Fruit fly (Drosophila melanogaster) whole organism, embryonic: ENCODE results near the gene SMC1.

Experiments
- CG10267 ChIP-seq: fragments of 200-800 bp; sonication (Bioruptor generic); optimal IDR thresholded peaks from 2 replicates; lab custom pipeline; 2018; ENCODE audit warnings: missing biosample characterization, mild to moderate bottlenecking, missing genetic modification characterization, moderate library complexity
- CG10274 ChIP-seq: fragments of 200-800 bp; sonication (Bioruptor generic); optimal IDR thresholded peaks from 3 replicates; lab custom pipeline; 2017; ENCODE audit warnings: missing biosample characterization, mild to moderate bottlenecking, missing genetic modification characterization
- CG10654 ChIP-seq: fragments of 200-800 bp; sonication (Bioruptor generic); optimal IDR thresholded peaks from 2 replicates; lab custom pipeline; 2016; ENCODE audit warnings: missing biosample characterization, missing genetic modification characterization
- CG12659 ChIP-seq: fragments of 200-800 bp; sonication (Bioruptor generic); optimal IDR thresholded peaks from 3 replicates; lab custom pipeline; 2017; ENCODE audit warnings: mild to moderate bottlenecking, missing biosample characterization, missing genetic modification reagents, missing genetic modification characterization
- CG12942 ChIP-seq: fragments of 200-800 bp; sonication (Bioruptor generic); optimal IDR thresholded peaks from 3 replicates; lab custom pipeline; 2016; ENCODE audit warnings: missing biosample characterization, missing genetic modification characterization
- CG14667 ChIP-seq: fragments of 200-800 bp; sonication (Bioruptor generic); IDR thresholded peaks from 2 replicates; pipeline ENCODE4 v1.3.6; 2022; ENCODE audit warnings: missing biosample characterization, missing genetic modification characterization
- CG14710 ChIP-seq: fragments of 200-800 bp; sonication (Bioruptor generic); optimal IDR thresholded peaks from 3 replicates; lab custom pipeline; 2019; ENCODE audit warnings: missing biosample characterization, mild to moderate bottlenecking, missing genetic modification characterization, moderate library complexity
- CG14860 ChIP-seq: fragments of 200-800 bp; sonication (Bioruptor generic); IDR thresholded peaks from 3 replicates; pipeline ENCODE4 v1.3.6; 2022; ENCODE audit warnings: missing biosample characterization, missing genetic modification characterization; ENCODE audit not compliant: partially characterized antibody
- CG15479 ChIP-seq: fragments of 200-800 bp; sonication (Bioruptor generic); optimal IDR thresholded peaks from 3 replicates; lab custom pipeline; 2019; ENCODE audit warnings: missing biosample characterization, mild to moderate bottlenecking, missing genetic modification characterization, moderate library complexity
- CG15601 ChIP-seq: fragments of 200-800 bp; sonication (Bioruptor generic); optimal IDR thresholded peaks from 3 replicates; lab custom pipeline; 2019; ENCODE audit warnings: missing biosample characterization, mild to moderate bottlenecking, missing genetic modification characterization, moderate library complexity
- CG17359 ChIP-seq: fragments of 200-800 bp; sonication (Bioruptor generic); optimal IDR thresholded peaks from 3 replicates; lab custom pipeline; 2018; ENCODE audit warnings: missing biosample characterization, mild to moderate bottlenecking, missing genetic modification characterization, moderate library complexity
- CG1832 ChIP-seq: fragments of 200-800 bp; sonication (Bioruptor generic); optimal IDR thresholded peaks from 2 replicates; lab custom pipeline; 2017; ENCODE audit warnings: missing biosample characterization, mild to moderate bottlenecking, missing genetic modification characterization, inconsistent platforms
- CG2875 ChIP-seq: fragments of 200-800 bp; sonication (Bioruptor generic); optimal IDR thresholded peaks from 2 replicates; lab custom pipeline; 2017; ENCODE audit warnings: missing biosample characterization, mild to moderate bottlenecking, missing genetic modification characterization, missing genetic modification reagents
- CG32532 ChIP-seq: fragments of 200-800 bp; sonication (Bioruptor generic); IDR thresholded peaks from 2 replicates; pipeline ENCODE4 v1.3.6; 2022; ENCODE audit warnings: missing biosample characterization, missing genetic modification characterization
- CG32772 ChIP-seq: fragments of 200-800 bp; sonication (Bioruptor generic); IDR thresholded peaks from 2 replicates; pipeline ENCODE4 v1.3.6; 2022; ENCODE audit warnings: missing biosample characterization, missing genetic modification characterization
- CG3407 ChIP-seq: fragments of 200-800 bp; sonication (Bioruptor generic); optimal IDR thresholded peaks from 2 replicates; lab custom pipeline; 2018; ENCODE audit warnings: missing biosample characterization, mild to moderate bottlenecking, missing genetic modification characterization
- CG34224 ChIP-seq: fragments of 200-800 bp; sonication (Bioruptor generic); IDR thresholded peaks from 3 replicates; pipeline ENCODE4 v1.3.6; 2022; ENCODE audit warnings: missing biosample characterization, missing genetic modification characterization; ENCODE audit not compliant: partially characterized antibody
- CG5953 ChIP-seq: fragments of 200-800 bp; sonication (Bioruptor generic); IDR thresholded peaks from 2 replicates; pipeline ENCODE4 v1.3.6; 2022; ENCODE audit warnings: missing biosample characterization, missing genetic modification characterization
- CG6765 ChIP-seq: fragments of 200-800 bp; sonication (Bioruptor generic); optimal IDR thresholded peaks from 3 replicates; lab custom pipeline; 2017; ENCODE audit warnings: missing biosample characterization, mild to moderate bottlenecking, missing genetic modification characterization
- CG7556 ChIP-seq: fragments of 200-800 bp; sonication (Bioruptor generic); optimal IDR thresholded peaks from 2 replicates; lab custom pipeline; 2017; ENCODE audit warnings: missing biosample characterization, mild to moderate bottlenecking, missing genetic modification characterization
- CG8089 ChIP-seq: fragments of 200-800 bp; sonication (Bioruptor generic); optimal IDR thresholded peaks from 3 replicates; lab custom pipeline; 2016; ENCODE audit warnings: missing biosample characterization, missing genetic modification characterization
- CG9215 ChIP-seq: fragments of 200-800 bp; sonication (Bioruptor generic); IDR thresholded peaks from 2 replicates; pipeline ENCODE4 v1.3.6; 2022; ENCODE audit warnings: missing biosample characterization, missing genetic modification characterization
- CG9876 ChIP-seq: fragments of 200-800 bp; sonication (Bioruptor generic); optimal IDR thresholded peaks from 2 replicates; lab custom pipeline; 2016; ENCODE audit warnings: missing biosample characterization, missing genetic modification characterization
- D ChIP-seq, 2 experiments: fragments of 200-800 bp in 1 of 2; fragments of >200 bp in 1 of 2; sonication (Bioruptor generic) in 1 of 2; optimal IDR thresholded peaks; 2 replicates in 1 of 2; 3 replicates in 1 of 2; lab custom pipeline; 2017; ENCODE audit warnings: mild to moderate bottlenecking in 1 of 2, missing biosample characterization in 1 of 2, missing genetic modification characterization in 1 of 2, missing genetic modification reagents in 1 of 2
- Dfd ChIP-seq, 2 experiments: fragments of >200 bp; optimal IDR thresholded peaks; 2 replicates each; lab custom pipeline; 2017; ENCODE audit warnings: missing biosample characterization in 2 of 2, missing genetic modification characterization in 2 of 2
- Dref ChIP-seq: fragments of 200-800 bp; sonication (Bioruptor generic); IDR thresholded peaks from 2 replicates; pipeline ENCODE4 v1.3.6; 2022; ENCODE audit warnings: missing biosample characterization, missing genetic modification characterization
- Eip74EF ChIP-seq, 2 experiments: fragments of 200-800 bp in 1 of 2; fragments of >200 bp in 1 of 2; sonication (Bioruptor generic) in 1 of 2; optimal IDR thresholded peaks; 2 replicates each; lab custom pipeline; 2017 to 2019; ENCODE audit warnings: missing biosample characterization in 2 of 2, missing genetic modification characterization in 2 of 2, mild to moderate bottlenecking in 1 of 2, moderate library complexity in 1 of 2
- Fer3 ChIP-seq: fragments of 200-800 bp; sonication (Bioruptor generic); optimal IDR thresholded peaks from 2 replicates; lab custom pipeline; 2018; ENCODE audit warnings: missing biosample characterization, mild to moderate bottlenecking, missing genetic modification characterization, moderate library complexity
- H15 ChIP-seq: fragments of 200-800 bp; sonication (Bioruptor generic); IDR thresholded peaks from 3 replicates; pipeline ENCODE4 v1.3.6; 2022; ENCODE audit warnings: missing biosample characterization, missing genetic modification characterization
- Oli ChIP-seq: fragments of 200-800 bp; sonication (Bioruptor generic); optimal IDR thresholded peaks from 2 replicates; lab custom pipeline; 2018; ENCODE audit warnings: missing biosample characterization, mild to moderate bottlenecking, missing genetic modification characterization, moderate library complexity
- Rx ChIP-seq: fragments of 200-800 bp; sonication (Bioruptor generic); IDR thresholded peaks from 2 replicates; pipeline ENCODE4 v1.3.6; 2022; ENCODE audit warnings: missing biosample characterization, missing genetic modification characterization
- Sry-β ChIP-seq: fragments of 200-800 bp; sonication (Bioruptor generic); optimal IDR thresholded peaks from 2 replicates; lab custom pipeline; 2018; ENCODE audit warnings: missing biosample characterization, mild to moderate bottlenecking, missing genetic modification characterization, moderate library complexity
- TFAM ChIP-seq: fragments of 200-800 bp; sonication (Bioruptor generic); optimal IDR thresholded peaks from 2 replicates; lab custom pipeline; 2017; ENCODE audit warnings: missing biosample characterization, missing genetic modification characterization, inconsistent platforms
- al ChIP-seq: fragments of 200-800 bp; sonication (Bioruptor generic); IDR thresholded peaks from 2 replicates; pipeline ENCODE4 v1.3.6; 2022; ENCODE audit warnings: missing biosample characterization, missing genetic modification characterization
- az2 ChIP-seq: fragments of 200-800 bp; sonication (Bioruptor generic); optimal IDR thresholded peaks from 3 replicates; lab custom pipeline; 2016; ENCODE audit warnings: missing biosample characterization, missing genetic modification characterization
- br ChIP-seq: fragments of >200 bp; optimal IDR thresholded peaks from 2 replicates; lab custom pipeline; 2017
- btn ChIP-seq: fragments of 200-800 bp; sonication (Bioruptor generic); optimal IDR thresholded peaks from 2 replicates; lab custom pipeline; 2016; ENCODE audit warnings: missing biosample characterization, missing genetic modification characterization
- chinmo ChIP-seq: fragments of 200-800 bp; sonication (Bioruptor generic); IDR thresholded peaks from 4 replicates; pipeline ENCODE4 v1.3.6; 2022; ENCODE audit warnings: missing biosample characterization, missing genetic modification characterization; ENCODE audit not compliant: partially characterized antibody
- dpn ChIP-seq, 2 experiments: fragments of 200-800 bp; sonication (Bioruptor generic); optimal IDR thresholded peaks; 3 replicates each; lab custom pipeline; 2016; ENCODE audit warnings: missing biosample characterization in 2 of 2, missing genetic modification characterization in 2 of 2
- lab ChIP-seq: fragments of 200-800 bp; sonication (Bioruptor generic); optimal IDR thresholded peaks from 3 replicates; lab custom pipeline; 2017; ENCODE audit warnings: missing biosample characterization, missing genetic modification characterization, mild to moderate bottlenecking, moderate library complexity, missing genetic modification reagents
- lola ChIP-seq, 3 experiments: fragments of >200 bp in 2 of 3; fragments of 200-800 bp in 1 of 3; sonication (Bioruptor generic) in 1 of 3; optimal IDR thresholded peaks; 2 replicates each; lab custom pipeline; 2017 to 2019; ENCODE audit warnings: missing biosample characterization in 3 of 3, missing genetic modification characterization in 3 of 3, mild to moderate bottlenecking in 1 of 3, moderate library complexity in 1 of 3
- mam ChIP-seq: fragments of 200-800 bp; sonication (Bioruptor generic); optimal IDR thresholded peaks from 3 replicates; lab custom pipeline; 2016; ENCODE audit warnings: missing biosample characterization, missing genetic modification characterization
- sens ChIP-seq: fragments of 200-800 bp; sonication (Bioruptor generic); peaks from one replicate; lab custom pipeline; 2016; ENCODE audit warnings: missing biosample characterization, missing genetic modification characterization
- tgo ChIP-seq: fragments of 200-800 bp; sonication (Bioruptor generic); IDR thresholded peaks from 3 replicates; pipeline ENCODE4 v1.3.6; 2022; ENCODE audit warnings: missing biosample characterization, missing genetic modification characterization
- vvl ChIP-seq: fragments of 200-800 bp; sonication (Bioruptor generic); IDR thresholded peaks from 2 replicates; pipeline ENCODE4 v1.3.6; 2022; ENCODE audit warnings: missing biosample characterization, missing genetic modification characterization
- wdn ChIP-seq: fragments of 200-800 bp; sonication (Bioruptor generic); IDR thresholded peaks from 2 replicates; pipeline ENCODE4 v1.3.6; 2022; ENCODE audit warnings: missing biosample characterization, missing genetic modification characterization
- wor ChIP-seq: fragments of 200-800 bp; sonication (Bioruptor generic); IDR thresholded peaks from 2 replicates; pipeline ENCODE4 v1.3.6; 2022; ENCODE audit warnings: missing biosample characterization, missing genetic modification characterization
- zen ChIP-seq: fragments of 200-800 bp; sonication (Bioruptor generic); optimal IDR thresholded peaks from 3 replicates; lab custom pipeline; 2018; ENCODE audit warnings: missing biosample characterization, mild to moderate bottlenecking, missing genetic modification characterization, moderate library complexity
- zfh1 ChIP-seq: fragments of 200-800 bp; sonication (Bioruptor generic); IDR thresholded peaks from 3 replicates; pipeline ENCODE4 v1.3.6; 2022; ENCODE audit warnings: missing biosample characterization, missing genetic modification characterization

Gene SMC1

dm6 chr3R:24010637-24011214 is 47.4 kb upstream of the SMC1 start (continued):
- no peak for TF ChIP-seq Dfd (GFP tag; optimal IDR thresholded peaks at IDR 0.05; lab: Kevin White, UChicago)
- TF ChIP-seq CG12942 (GFP tag; lab: Kevin White, UChicago) = peak; percentile 36
- no peak for TF ChIP-seq CG10654 (GFP tag; lab: Kevin White, UChicago)
- peak; percentile 52; the same call in 1 of the 2 replicates for TF ChIP-seq wdn (GFP tag; lab: Robert Waterston, UW)
- peak; percentile 73 for TF ChIP-seq CG12659 (GFP tag; lab: Kevin White, UChicago)
- TF ChIP-seq TFAM (GFP tag; lab: Kevin White, UChicago) = no peak
- TF ChIP-seq Oli = peak; percentile 54
- no peak for TF ChIP-seq br (lab: Kevin White, UChicago)
- no peak for TF ChIP-seq CG2875 (GFP tag; lab: Kevin White, UChicago)
- peak; percentile 59 for TF ChIP-seq al
- TF ChIP-seq chinmo (GFP tag; lab: Robert Waterston, UW) = no peak
- TF ChIP-seq CG10274 (GFP tag; lab: Kevin White, UChicago) = no peak
- TF ChIP-seq H15 (GFP tag; lab: Robert Waterston, UW) = peak; percentile 47; the same call in 1 of the 3 replicates
- TF ChIP-seq CG10267 (tag; lab: Kevin White, UChicago) = peak; percentile 40
- no peak for TF ChIP-seq Rx (GFP tag; lab: Robert Waterston, UW)
- TF ChIP-seq Eip74EF (GFP tag; optimal IDR thresholded peaks at IDR 0.05; lab: Kevin White, UChicago) = peak in 1 of 2 experiments; percentile 36
- no peak for TF ChIP-seq CG5953 (GFP tag; lab: Robert Waterston, UW)
- peak; percentile 74 for TF ChIP-seq sens (GFP tag; lab: Kevin White, UChicago)
- TF ChIP-seq btn (GFP tag; lab: Kevin White, UChicago) = no peak
- peak; percentile 60; the same call in 1 of the 3 replicates for TF ChIP-seq zfh1 (GFP tag; lab: Robert Waterston, UW)
- TF ChIP-seq CG9876 (GFP tag; lab: Kevin White, UChicago) = no peak
- TF ChIP-seq Fer3 = peak; percentile 62
- no peak for TF ChIP-seq CG15479 (GFP tag; lab: Kevin White, UChicago)
- TF ChIP-seq zen = no peak
- peak in 1 of 2 experiments; percentile 47 for TF ChIP-seq dpn (GFP tag; optimal IDR thresholded peaks at IDR 0.05; lab: Kevin White, UChicago)
- TF ChIP-seq CG32532 = peak; percentile 78; the same call in 1 of the 2 replicates
- TF ChIP-seq CG6765 (GFP tag; lab: Kevin White, UChicago) = no peak
- peak; percentile 60 for TF ChIP-seq CG32772 (GFP tag; lab: Robert Waterston, UW)
- TF ChIP-seq Sry-β (GFP tag; lab: Kevin White, UChicago) = no peak
- no peak for TF ChIP-seq CG14710 (tag; lab: Kevin White, UChicago)
- TF ChIP-seq wor (GFP tag; lab: Robert Waterston, UW) = no peak
- TF ChIP-seq CG34224 (GFP tag; lab: Robert Waterston, UW) = no peak
- TF ChIP-seq CG1832 (GFP tag; lab: Kevin White, UChicago) = no peak
- peak; percentile 61 for TF ChIP-seq vvl (GFP tag; lab: Robert Waterston, UW)
- TF ChIP-seq lola (GFP tag; optimal IDR thresholded peaks at IDR 0.05; lab: Kevin White, UChicago) = no peak
- peak; percentile 75 for TF ChIP-seq tgo (GFP tag; lab: Robert Waterston, UW)
- no peak for TF ChIP-seq CG8089 (GFP tag; lab: Kevin White, UChicago)
- TF ChIP-seq CG9215 = peak; percentile 50
- no peak for TF ChIP-seq CG14860 (GFP tag; lab: Robert Waterston, UW)
- TF ChIP-seq mam (GFP tag; lab: Kevin White, UChicago) = peak; percentile 18
- no peak for TF ChIP-seq D (optimal IDR thresholded peaks at IDR 0.05; lab: Kevin White, UChicago)
- TF ChIP-seq D (GFP tag; optimal IDR thresholded peaks at IDR 0.05; lab: Kevin White, UChicago) = no peak
- TF ChIP-seq CG15601 (tag; lab: Kevin White, UChicago) = peak; percentile 10
- peak; percentile 25; the same call in 1 of the 2 replicates for TF ChIP-seq CG14667 (GFP tag; lab: Robert Waterston, UW)
- TF ChIP-seq lab (GFP tag; lab: Kevin White, UChicago) = peak; percentile 78
- TF ChIP-seq CG3407 (GFP tag; lab: Kevin White, UChicago) = peak; percentile 35
- TF ChIP-seq CG7556 (GFP tag; lab: Kevin White, UChicago) = peak; percentile 75
- TF ChIP-seq Dref (GFP tag; lab: Robert Waterston, UW) = no peak
- peak; percentile 66 for TF ChIP-seq CG17359 (tag; lab: Kevin White, UChicago)
- TF ChIP-seq az2 (GFP tag; lab: Kevin White, UChicago) = peak; percentile 41
